Worm (Caenorhabditis elegans) whole organism, L3 larva: Measurements from ENCODE around the gene T24H10.1.

Source experiments
- aly-2 ChIP-seq: fragments of 150-350 bp; optimal IDR thresholded peaks from 2 replicates; lab custom pipeline; 2014; ENCODE audit warnings: missing biosample characterization, missing genetic modification characterization
- nhr-237 ChIP-seq: fragments of 150-350 bp; optimal IDR thresholded peaks from 2 replicates; lab custom pipeline; 2014; ENCODE audit warnings: missing biosample characterization, missing genetic modification characterization
- nhr-25 ChIP-seq: sonication (generic microtip); optimal IDR thresholded peaks from 2 replicates; lab custom pipeline; 2017; ENCODE audit warnings: missing biosample characterization, missing genetic modification characterization
- unc-62 ChIP-seq: fragments of 150-350 bp; sonication (generic microtip); optimal IDR thresholded peaks from 4 replicates; lab custom pipeline; 2014; ENCODE audit warnings: missing biosample characterization, missing genetic modification reagents, missing genetic modification characterization
- zag-1 ChIP-seq: fragments of 150-350 bp; optimal IDR thresholded peaks from 2 replicates; lab custom pipeline; 2014; ENCODE audit warnings: missing biosample characterization, missing genetic modification characterization
- ztf-4 ChIP-seq: fragments of 150-350 bp; optimal IDR thresholded peaks from 2 replicates; lab custom pipeline; 2014; ENCODE audit warnings: missing biosample characterization, missing genetic modification characterization

DNA sequence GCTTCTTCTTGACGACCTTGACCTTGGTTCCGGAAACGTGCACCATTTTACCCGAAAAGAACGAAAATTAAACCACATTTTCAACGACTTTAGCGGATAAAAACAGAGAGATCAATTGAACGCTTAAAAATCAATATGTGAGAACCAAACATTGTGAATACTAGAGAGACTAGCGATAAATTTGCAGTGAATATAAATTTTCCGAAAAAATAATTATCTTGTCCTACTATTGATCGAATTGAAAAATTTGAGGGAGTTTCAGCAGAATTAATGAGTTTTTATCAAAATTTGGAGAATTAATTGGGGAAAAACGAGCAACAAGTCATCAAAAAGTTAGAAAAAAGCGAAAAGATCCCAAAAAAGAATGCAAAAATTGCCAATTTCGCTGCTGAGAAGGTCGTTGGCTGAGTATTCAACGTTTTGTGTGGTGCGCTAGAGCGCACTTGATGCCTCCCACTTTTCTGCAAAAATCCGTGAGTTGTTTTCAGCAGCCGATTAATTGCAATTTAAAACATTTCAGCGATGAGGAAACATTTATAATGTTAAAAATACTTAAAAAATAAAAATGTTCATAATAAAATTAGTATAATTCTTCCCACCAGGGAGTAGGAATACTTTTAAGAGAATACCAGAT, 42.0 kb upstream of the T24H10.1 start, which contains the start of gene rpl-32:
- TF ChIP-seq nhr-25 (peak; percentile 89), zag-1 (tag; lab: Kevin White, UChicago) (no peak), unc-62 (no peak), nhr-237 (no peak), ztf-4 (tag; lab: Kevin White, UChicago) (no peak), aly-2 (no peak)
